Worm (Caenorhabditis elegans) whole organism, L3 larva: ENCODE data around the gene C27B7.9.

ENCODE experiments used
- R02D3.7 ChIP-seq: fragments of 150-350 bp; optimal IDR thresholded peaks from 2 replicates; lab custom pipeline; 2014; ENCODE audit warnings: missing biosample characterization, missing genetic modification characterization
- aly-2 ChIP-seq: fragments of 150-350 bp; optimal IDR thresholded peaks from 2 replicates; lab custom pipeline; 2014; ENCODE audit warnings: missing biosample characterization, missing genetic modification characterization
- ama-1 ChIP-seq: fragments of 150-350 bp; optimal IDR thresholded peaks from 2 replicates; lab custom pipeline; 2018
- ceh-16 ChIP-seq: sonication (generic microtip); optimal IDR thresholded peaks from 2 replicates; lab custom pipeline; 2017; ENCODE audit warnings: missing biosample characterization, missing genetic modification characterization
- ceh-28 ChIP-seq: fragments of 150-350 bp; optimal IDR thresholded peaks from 2 replicates; lab custom pipeline; 2014; ENCODE audit warnings: missing biosample characterization, missing genetic modification reagents, missing genetic modification characterization
- ceh-82 ChIP-seq: fragments of 150-350 bp; optimal IDR thresholded peaks from 2 replicates; lab custom pipeline; 2014; ENCODE audit warnings: missing biosample characterization, missing genetic modification characterization
- ceh-9 ChIP-seq: sonication (generic microtip); optimal IDR thresholded peaks from 2 replicates; lab custom pipeline; 2018; ENCODE audit warnings: missing biosample characterization, missing genetic modification characterization
- daf-12 ChIP-seq: fragments of 150-350 bp; optimal IDR thresholded peaks from 2 replicates; lab custom pipeline; 2014; ENCODE audit warnings: missing biosample characterization, missing genetic modification reagents, missing genetic modification characterization
- egl-27 ChIP-seq: sonication (generic microtip); optimal IDR thresholded peaks from 4 replicates; lab custom pipeline; 2017; ENCODE audit warnings: missing biosample characterization, missing genetic modification reagents, missing genetic modification characterization
- egl-5 ChIP-seq: fragments of 150-350 bp; optimal IDR thresholded peaks from 2 replicates; lab custom pipeline; 2017; ENCODE audit warnings: missing biosample characterization, missing genetic modification reagents, missing genetic modification characterization, inconsistent platforms
- elt-1 ChIP-seq: fragments of 150-350 bp; optimal IDR thresholded peaks from 2 replicates; lab custom pipeline; 2014; ENCODE audit warnings: missing biosample characterization, missing genetic modification characterization
- elt-2 ChIP-seq: sonication (generic microtip); optimal IDR thresholded peaks from 2 replicates; lab custom pipeline; 2016; ENCODE audit warnings: missing genetic modification reagents, mild to moderate bottlenecking, missing genetic modification characterization, missing compliant biosample characterization
- eor-1 ChIP-seq, 2 experiments: fragments of 150-350 bp; optimal IDR thresholded peaks; 2 replicates each; lab custom pipeline; 2014 to 2018; ENCODE audit warnings: missing biosample characterization in 2 of 2, missing genetic modification characterization in 2 of 2
- fkh-10 ChIP-seq: sonication (generic microtip); optimal IDR thresholded peaks from 2 replicates; lab custom pipeline; 2017; ENCODE audit warnings: missing biosample characterization, missing genetic modification reagents, missing genetic modification characterization
- fos-1 ChIP-seq: fragments of 150-350 bp; optimal IDR thresholded peaks from 2 replicates; lab custom pipeline; 2014; ENCODE audit warnings: missing biosample characterization, missing genetic modification characterization
- hmg-11 ChIP-seq: sonication (generic microtip); optimal IDR thresholded peaks from 2 replicates; lab custom pipeline; 2016; ENCODE audit warnings: missing genetic modification characterization, missing compliant biosample characterization
- lin-15B ChIP-seq: fragments of 150-350 bp; optimal IDR thresholded peaks from 2 replicates; lab custom pipeline; 2014; ENCODE audit warnings: missing biosample characterization, missing genetic modification characterization
- lin-39 ChIP-seq: fragments of 150-350 bp; optimal IDR thresholded peaks from 2 replicates; lab custom pipeline; 2018; ENCODE audit warnings: missing biosample characterization, missing genetic modification reagents, missing genetic modification characterization
- lsy-12 ChIP-seq: sonication (generic microtip); optimal IDR thresholded peaks from 2 replicates; lab custom pipeline; 2016; ENCODE audit warnings: mild to moderate bottlenecking, missing genetic modification characterization, missing compliant biosample characterization
- mdl-1 ChIP-seq: fragments of 150-350 bp; optimal IDR thresholded peaks from 2 replicates; lab custom pipeline; 2014; ENCODE audit warnings: missing biosample characterization, missing genetic modification characterization
- mml-1 ChIP-seq: fragments of 150-350 bp; sonication (generic microtip); optimal IDR thresholded peaks from 3 replicates; lab custom pipeline; 2014; ENCODE audit warnings: missing biosample characterization, missing genetic modification characterization
- nfya-1 ChIP-seq: sonication (generic microtip); optimal IDR thresholded peaks from 2 replicates; lab custom pipeline; 2017; ENCODE audit warnings: missing genetic modification characterization, mild to moderate bottlenecking, missing compliant biosample characterization, antibody characterized with exemption, moderate library complexity; ENCODE audit not compliant: insufficient read depth
- nhr-11 ChIP-seq: fragments of 150-350 bp; optimal IDR thresholded peaks from 2 replicates; lab custom pipeline; 2014; ENCODE audit warnings: missing biosample characterization, missing genetic modification characterization
- nhr-12 ChIP-seq: fragments of 150-350 bp; optimal IDR thresholded peaks from 2 replicates; lab custom pipeline; 2014; ENCODE audit warnings: missing biosample characterization, missing genetic modification characterization
- nhr-23 ChIP-seq: fragments of 150-350 bp; optimal IDR thresholded peaks from 2 replicates; lab custom pipeline; 2014; ENCODE audit warnings: missing biosample characterization, missing genetic modification reagents, missing genetic modification characterization
- nhr-237 ChIP-seq: fragments of 150-350 bp; optimal IDR thresholded peaks from 2 replicates; lab custom pipeline; 2014; ENCODE audit warnings: missing biosample characterization, missing genetic modification characterization
- nhr-25 ChIP-seq: sonication (generic microtip); optimal IDR thresholded peaks from 2 replicates; lab custom pipeline; 2017; ENCODE audit warnings: missing biosample characterization, missing genetic modification characterization
- nhr-28 ChIP-seq: fragments of 150-350 bp; optimal IDR thresholded peaks from 2 replicates; lab custom pipeline; 2014; ENCODE audit warnings: missing biosample characterization, missing genetic modification characterization
- nhr-43 ChIP-seq: sonication (generic microtip); optimal IDR thresholded peaks from 2 replicates; lab custom pipeline; 2016; ENCODE audit warnings: mild to moderate bottlenecking, missing genetic modification characterization, missing compliant biosample characterization; ENCODE audit not compliant: poor library complexity, severe bottlenecking
- nhr-67 ChIP-seq: fragments of 150-350 bp; optimal IDR thresholded peaks from 2 replicates; lab custom pipeline; 2014; ENCODE audit warnings: missing biosample characterization, missing genetic modification characterization
- nhr-76 ChIP-seq: fragments of 150-350 bp; sonication (generic microtip); optimal IDR thresholded peaks from 5 replicates; lab custom pipeline; 2014; ENCODE audit warnings: missing biosample characterization, missing genetic modification characterization
- nhr-77 ChIP-seq: fragments of 150-350 bp; optimal IDR thresholded peaks from 2 replicates; lab custom pipeline; 2014; ENCODE audit warnings: missing biosample characterization, missing genetic modification characterization
- pqm-1 ChIP-seq: fragments of 150-350 bp; optimal IDR thresholded peaks from 2 replicates; lab custom pipeline; 2017; ENCODE audit warnings: missing biosample characterization, missing genetic modification characterization, inconsistent platforms
- sea-2 ChIP-seq: fragments of 150-350 bp; sonication (generic microtip); optimal IDR thresholded peaks from 4 replicates; lab custom pipeline; 2014; ENCODE audit warnings: missing biosample characterization, missing genetic modification reagents, missing genetic modification characterization
- skn-1 ChIP-seq: fragments of 150-350 bp; optimal IDR thresholded peaks from 2 replicates; lab custom pipeline; 2014; ENCODE audit warnings: missing biosample characterization, missing genetic modification characterization
- snpc-4 ChIP-seq: fragments of 150-350 bp; optimal IDR thresholded peaks from 2 replicates; lab custom pipeline; 2014; ENCODE audit warnings: missing biosample characterization, missing genetic modification characterization
- unc-39 ChIP-seq: sonication (generic microtip); optimal IDR thresholded peaks from 4 replicates; lab custom pipeline; 2017; ENCODE audit warnings: missing biosample characterization, missing genetic modification characterization
- unc-62 ChIP-seq: fragments of 150-350 bp; sonication (generic microtip); optimal IDR thresholded peaks from 4 replicates; lab custom pipeline; 2014; ENCODE audit warnings: missing biosample characterization, missing genetic modification reagents, missing genetic modification characterization
- zag-1 ChIP-seq: fragments of 150-350 bp; optimal IDR thresholded peaks from 2 replicates; lab custom pipeline; 2014; ENCODE audit warnings: missing biosample characterization, missing genetic modification characterization
- ztf-11 ChIP-seq: fragments of 150-350 bp; optimal IDR thresholded peaks from 2 replicates; lab custom pipeline; 2014; ENCODE audit warnings: missing biosample characterization, missing genetic modification characterization
- ztf-4 ChIP-seq: fragments of 150-350 bp; optimal IDR thresholded peaks from 2 replicates; lab custom pipeline; 2014; ENCODE audit warnings: missing biosample characterization, missing genetic modification characterization

C27B7.9 gene

ce11 chrIV:8947146-8947545, 31.2 kb upstream of the C27B7.9 start:
- TF ChIP-seq pqm-1 (tag; lab: Kevin White, UChicago): no peak
- peak; percentile 89 for TF ChIP-seq lin-39
- no peak for TF ChIP-seq nhr-77
- peak; percentile 27 for TF ChIP-seq nfya-1 (tag; lab: Kevin White, UChicago)
- peak; percentile 33 for TF ChIP-seq mdl-1 (tag; lab: Kevin White, UChicago)

DNA sequence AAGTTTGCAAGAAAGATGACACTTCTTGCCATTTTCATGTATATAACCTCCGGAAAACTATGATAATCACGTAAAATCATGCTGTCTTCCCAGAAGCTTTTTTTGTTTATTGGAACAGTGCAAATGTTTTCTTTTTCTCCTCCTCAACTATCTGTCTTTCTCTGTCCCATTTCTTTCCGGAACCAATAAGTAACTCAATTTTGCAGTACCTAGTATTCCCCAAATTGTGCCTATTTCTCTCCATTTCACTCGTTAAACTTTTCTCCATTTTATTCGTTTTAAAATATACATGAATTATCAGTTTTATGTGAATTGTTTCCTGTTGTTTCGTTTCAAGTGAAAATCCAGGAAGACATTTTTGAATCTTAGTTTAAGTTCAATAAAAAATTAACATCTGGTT, 27.5 kb upstream of the C27B7.9 start:
- TF ChIP-seq nhr-76 (no peak), snpc-4 (tag; lab: Kevin White, UChicago) (no peak), ceh-82 (no peak), pqm-1 (tag; lab: Kevin White, UChicago) (no peak), unc-39 (no peak), daf-12 (no peak), ceh-9 (tag; lab: Kevin White, UChicago) (no peak), fkh-10 (peak; percentile 43)

DNA sequence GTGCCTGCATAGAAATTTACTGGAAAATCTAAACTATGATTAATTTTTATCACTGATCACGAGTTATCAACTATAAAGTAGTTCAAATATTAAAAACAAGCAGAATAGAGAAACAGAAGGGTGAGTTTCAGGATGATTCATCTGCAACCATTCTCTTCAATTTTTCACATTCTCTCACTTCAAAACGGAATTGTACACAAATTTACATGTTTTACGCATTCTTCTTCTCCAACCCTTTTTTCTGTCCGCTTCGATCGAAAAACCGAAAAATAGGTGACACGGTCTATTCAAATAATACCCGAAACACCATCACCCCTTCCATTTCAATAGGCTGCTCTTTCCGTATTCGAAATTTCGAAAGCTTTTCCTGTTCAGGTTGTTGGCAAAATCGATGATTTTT, 17.7 kb upstream of the C27B7.9 start, which contains the start of gene D1046.4:
D1046.4 (plus strand) TSS at position 301 of the 400 bp plus-strand sequence.
- TF ChIP-seq ceh-28 (tag; lab: Kevin White, UChicago) (no peak), nfya-1 (tag; lab: Kevin White, UChicago) (no peak), nhr-77 (no peak), pqm-1 (tag; lab: Kevin White, UChicago) (no peak), nhr-237 (no peak), lsy-12 (tag; lab: Kevin White, UChicago) (no peak), aly-2 (tag; lab: Kevin White, UChicago) (no peak), daf-12 (no peak), snpc-4 (tag; lab: Kevin White, UChicago) (no peak), nhr-76 (no peak)
- TF ChIP-seq, all 47 proteins: peak for 0

ce11 chrIV:8929942-8930492, 14.1 kb upstream of the C27B7.9 start, which contains the start of the genes D1046.18 and slc-25A26:
Gene D1046.18 (plus strand): TSS chrIV:8930242.
Gene slc-25A26 (plus strand): TSS chrIV:8930442.
- no peak for TF ChIP-seq nhr-25 (tag; lab: Kevin White, UChicago)
- no peak for TF ChIP-seq unc-62 (GFP tag; lab: Kevin White, UChicago)
- no peak for TF ChIP-seq ceh-82
- TF ChIP-seq nhr-237: no peak
- no peak for TF ChIP-seq nhr-76
- TF ChIP-seq ztf-11 (tag; lab: Kevin White, UChicago): no peak
- TF ChIP-seq lin-39: no peak
- no peak for TF ChIP-seq ceh-9 (tag; lab: Kevin White, UChicago)
- no peak for TF ChIP-seq nhr-11 (tag; lab: Kevin White, UChicago)
- no peak for TF ChIP-seq fos-1
- TF ChIP-seq mml-1 (tag; lab: Kevin White, UChicago): no peak
- no peak for TF ChIP-seq pqm-1 (tag; lab: Kevin White, UChicago)
- no peak for TF ChIP-seq R02D3.7 (tag; lab: Kevin White, UChicago)
- no peak for TF ChIP-seq unc-39
- TF ChIP-seq nhr-43: no peak
- TF ChIP-seq sea-2: no peak
- TF ChIP-seq ztf-4 (tag; lab: Kevin White, UChicago): no peak
- no peak for TF ChIP-seq nfya-1 (tag; lab: Kevin White, UChicago)

DNA sequence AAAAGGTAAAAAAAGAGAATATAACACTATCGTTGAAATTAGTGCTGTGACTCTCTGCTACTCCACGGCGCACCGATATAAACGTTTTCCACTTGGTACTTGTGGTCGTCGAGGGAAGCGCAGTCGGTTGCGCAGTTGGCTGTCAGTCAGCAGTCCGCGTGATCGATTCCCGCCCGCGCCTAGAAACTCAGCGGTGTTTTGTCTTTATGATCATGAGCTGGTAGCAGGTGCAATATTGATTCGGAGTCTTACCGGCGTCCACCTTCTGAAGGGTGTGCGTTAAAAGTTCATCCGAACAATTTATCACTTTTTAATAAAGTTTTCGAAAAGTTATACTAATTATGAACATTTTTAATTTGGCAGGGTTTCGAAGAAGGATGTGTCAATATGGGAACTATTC, 11.2 kb upstream of the C27B7.9 start:
- peak; percentile 36 for TF ChIP-seq egl-5 (tag; lab: Kevin White, UChicago)
- peak; percentile 95 for TF ChIP-seq hmg-11 (tag; lab: Kevin White, UChicago)
- no peak for TF ChIP-seq unc-39
- no peak for TF ChIP-seq snpc-4 (tag; lab: Kevin White, UChicago)
- TF ChIP-seq lin-15B: peak; percentile 35
- TF ChIP-seq mml-1 (tag; lab: Kevin White, UChicago): no peak
- no peak for TF ChIP-seq ceh-82
- no peak for TF ChIP-seq ceh-9 (tag; lab: Kevin White, UChicago)
- peak; percentile 81 for TF ChIP-seq nhr-25 (tag; lab: Kevin White, UChicago)
- no peak for TF ChIP-seq ztf-11 (tag; lab: Kevin White, UChicago)
- TF ChIP-seq zag-1 (tag; lab: Kevin White, UChicago): no peak
- peak; percentile 57 for TF ChIP-seq ztf-4 (tag; lab: Kevin White, UChicago)
- TF ChIP-seq nhr-23 (tag; lab: Kevin White, UChicago): peak; percentile 73
- TF ChIP-seq R02D3.7 (tag; lab: Kevin White, UChicago): peak; percentile 57
- no peak for TF ChIP-seq mdl-1 (tag; lab: Kevin White, UChicago)
- peak; percentile 28 for TF ChIP-seq pqm-1 (tag; lab: Kevin White, UChicago)
- TF ChIP-seq nhr-12: no peak
- TF ChIP-seq fkh-10: no peak
- peak; percentile 72 for TF ChIP-seq elt-2 (tag; lab: Kevin White, UChicago)
- peak; percentile 83 for TF ChIP-seq nhr-43
- TF ChIP-seq ceh-28 (tag; lab: Kevin White, UChicago): peak; percentile 67
- peak; percentile 67 for TF ChIP-seq nfya-1 (tag; lab: Kevin White, UChicago)
- peak; percentile 20 for TF ChIP-seq skn-1 (tag; lab: Kevin White, UChicago)
- TF ChIP-seq sea-2: no peak
- no peak for TF ChIP-seq daf-12
- TF ChIP-seq ceh-16: no peak
- TF ChIP-seq nhr-28 (tag; lab: Kevin White, UChicago): no peak
- TF ChIP-seq nhr-67 (tag; lab: Kevin White, UChicago): no peak
- TF ChIP-seq ama-1 (lab: Kevin White, UChicago): peak; percentile 86
- TF ChIP-seq egl-27: no peak
- no peak for TF ChIP-seq elt-1 (tag; lab: Kevin White, UChicago)
- TF ChIP-seq nhr-76: no peak
- TF ChIP-seq nhr-237: no peak
- no peak for TF ChIP-seq eor-1 (tag; optimal IDR thresholded peaks at IDR 0.05; lab: Kevin White, UChicago)
- no peak for TF ChIP-seq nhr-77
